Worm (Caenorhabditis elegans) whole organism, L4/young adult: Measurements from ENCODE around the gene mpdu-1.

Experiments used
- W03F9.2 ChIP-seq: fragments of 150-350 bp; optimal IDR thresholded peaks from 2 replicates; lab custom pipeline; 2014; ENCODE audit warnings: missing biosample characterization, missing genetic modification characterization
- dao-5 ChIP-seq: sonication (generic microtip); optimal IDR thresholded peaks from 2 replicates; lab custom pipeline; 2016; ENCODE audit warnings: missing genotype, missing genetic modification characterization, moderate library complexity, missing compliant biosample characterization
- him-1 ChIP-seq: sonication (generic microtip); optimal IDR thresholded peaks from 2 replicates; lab custom pipeline; 2016; ENCODE audit warnings: missing genotype, missing genetic modification reagents, missing genetic modification characterization, missing compliant biosample characterization

Gene mpdu-1

DNA sequence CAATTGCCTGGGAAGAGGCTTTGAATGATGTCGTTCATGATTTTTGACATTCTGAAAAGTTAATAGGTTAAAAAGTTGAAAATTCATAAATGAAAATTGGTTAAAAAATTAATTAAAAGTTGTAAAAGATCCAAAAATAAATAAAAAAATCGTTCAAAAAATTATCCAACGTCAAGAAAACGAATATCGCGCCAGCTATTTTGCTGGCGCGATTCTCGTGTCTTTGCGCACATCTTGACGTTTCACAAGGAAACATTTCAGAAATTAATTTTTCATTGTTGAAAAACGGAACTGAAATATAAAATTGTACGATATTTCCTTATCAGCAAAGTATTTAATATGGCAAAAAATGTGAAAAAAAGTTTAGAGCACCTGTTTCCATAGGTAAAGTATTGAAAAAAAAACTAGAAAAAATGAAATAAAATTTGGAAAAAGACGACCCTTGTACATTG, at the start of gene mpdu-1:
TSS of gene mpdu-1 (minus strand) at position 51 of the 452 bp plus-strand sequence.
- peak; percentile 83 for TF ChIP-seq W03F9.2 (tag; lab: Kevin White, UChicago)
- TF ChIP-seq him-1 (tag; lab: Kevin White, UChicago) = no peak

DNA sequence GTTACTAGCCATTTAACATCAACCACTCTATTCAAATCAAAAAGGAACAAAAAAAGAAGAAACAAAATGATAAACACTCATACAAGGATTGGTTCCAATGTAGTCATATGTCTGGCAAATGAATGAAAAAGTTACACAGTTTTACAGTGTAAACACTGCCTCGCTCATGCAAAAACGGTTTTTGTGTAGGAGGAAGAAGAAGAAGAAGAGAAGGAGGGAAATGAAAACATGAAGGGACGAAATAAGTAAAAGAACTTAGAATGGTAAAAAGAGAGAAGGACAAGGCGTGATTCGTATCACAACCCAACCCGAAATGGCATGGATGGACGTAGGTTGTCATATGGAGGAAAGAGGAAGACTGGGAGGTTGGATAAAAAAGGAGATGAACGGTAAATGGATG, 47.9 kb upstream of the mpdu-1 start:
- TF ChIP-seq W03F9.2 (tag; lab: Kevin White, UChicago) = no peak
- TF ChIP-seq dao-5 (tag; lab: Kevin White, UChicago) = no peak
- TF ChIP-seq him-1 (tag; lab: Kevin White, UChicago) = no peak

DNA sequence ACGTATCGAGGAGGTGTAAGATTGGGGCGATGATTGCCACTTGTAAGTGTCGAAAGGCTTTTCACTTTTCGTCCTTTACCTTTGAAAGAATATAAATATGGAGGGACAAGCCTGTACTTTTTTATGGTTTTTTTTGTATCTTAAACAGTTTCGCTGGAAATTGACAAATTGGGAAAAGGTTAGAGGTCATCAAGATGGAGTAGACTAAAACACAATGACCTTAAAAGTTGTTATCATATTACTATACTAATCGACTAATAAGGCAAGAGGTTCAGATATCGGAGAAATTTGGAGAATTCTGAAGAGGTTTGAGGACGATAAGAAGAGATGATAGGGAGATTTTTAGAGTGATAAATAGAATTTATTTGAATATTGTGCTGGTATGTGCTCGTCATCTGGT, 47.2 kb upstream of the mpdu-1 start:
- TF ChIP-seq W03F9.2 (tag; lab: Kevin White, UChicago) = no peak
- no peak for TF ChIP-seq him-1 (tag; lab: Kevin White, UChicago)
- no peak for TF ChIP-seq dao-5 (tag; lab: Kevin White, UChicago)

DNA sequence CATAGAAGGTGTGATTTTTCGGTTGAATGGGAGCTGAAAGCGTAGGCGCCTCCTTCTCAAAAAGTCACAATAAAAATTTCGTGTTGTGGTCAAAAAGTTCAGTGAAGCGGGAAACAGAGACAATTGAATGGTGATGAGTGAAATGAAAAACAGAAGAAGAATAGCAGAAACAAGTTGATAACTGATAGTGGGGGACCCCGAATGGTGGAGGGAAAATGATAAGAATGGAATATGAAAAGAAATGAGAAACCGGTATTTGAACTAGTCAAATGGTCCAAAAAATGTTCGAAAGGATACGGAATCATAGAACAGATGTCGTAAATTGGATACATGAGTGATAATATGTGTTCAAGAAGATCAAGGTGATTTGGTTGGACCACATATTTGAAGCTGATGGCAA, 45.4 kb upstream of the mpdu-1 start:
- TF ChIP-seq dao-5 (tag; lab: Kevin White, UChicago) (no peak), W03F9.2 (tag; lab: Kevin White, UChicago) (no peak), him-1 (tag; lab: Kevin White, UChicago) (no peak)

DNA sequence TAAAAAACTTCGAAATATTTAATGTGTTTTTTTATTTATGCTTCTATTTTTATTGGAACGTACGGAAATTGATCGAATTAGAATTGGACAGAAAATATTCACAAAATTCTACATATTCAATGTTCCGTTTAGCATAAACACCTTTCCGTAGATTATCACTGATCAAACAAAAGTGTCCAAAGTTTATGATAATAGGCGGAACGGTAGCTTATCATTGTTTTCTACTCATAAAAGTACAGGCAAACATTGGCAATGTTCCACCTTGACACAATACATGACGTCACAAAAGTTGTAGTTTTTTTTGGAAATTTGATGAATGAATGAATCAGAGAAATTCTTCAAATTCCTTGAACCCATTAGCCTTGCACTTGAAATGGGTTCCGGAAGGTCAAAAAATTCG, 45.0 kb upstream of the mpdu-1 start:
- TF ChIP-seq W03F9.2 (tag; lab: Kevin White, UChicago) (no peak), dao-5 (tag; lab: Kevin White, UChicago) (no peak), him-1 (tag; lab: Kevin White, UChicago) (no peak)

DNA sequence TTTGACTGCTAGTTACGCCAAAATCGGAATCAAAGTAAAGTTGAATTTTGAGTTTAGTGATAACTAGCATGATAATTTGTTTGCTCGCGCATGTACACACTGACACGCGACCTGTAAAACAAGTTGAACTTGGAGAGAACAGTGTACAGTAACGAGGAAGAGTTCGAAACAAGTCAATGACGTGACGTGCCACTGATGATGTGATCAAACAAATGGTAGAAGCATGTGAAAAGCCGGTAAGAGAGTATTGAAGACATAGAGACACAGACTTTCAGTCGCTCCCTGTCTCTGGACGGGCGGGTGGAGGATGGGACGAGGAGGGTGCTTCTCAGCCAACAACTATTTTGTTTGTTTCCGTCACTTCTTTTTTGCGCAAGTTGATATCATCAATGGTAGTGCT, 44.2 kb upstream of the mpdu-1 start:
- no peak for TF ChIP-seq dao-5 (tag; lab: Kevin White, UChicago)

DNA sequence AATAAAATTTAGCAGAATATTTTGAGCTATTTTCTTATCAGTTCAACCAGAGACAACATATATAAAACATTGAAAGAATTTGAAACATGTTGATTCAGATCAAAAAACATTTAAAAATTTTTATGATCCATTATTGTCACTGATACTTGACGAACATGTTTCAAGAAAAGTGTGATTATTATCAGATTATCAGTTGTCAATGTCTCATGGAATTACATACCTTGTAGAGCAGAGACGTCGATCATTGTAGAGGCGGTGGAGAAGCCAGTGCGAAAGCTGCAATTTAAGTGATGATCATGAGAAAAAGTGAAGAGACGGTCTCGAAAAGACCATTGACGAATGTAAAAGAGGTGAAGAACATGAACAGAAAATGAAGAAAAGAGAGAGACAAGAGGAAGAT, 43.4 kb upstream of the mpdu-1 start, which contains the start of gene F52E1.9:
TSS of gene F52E1.9 (minus strand) at position 278 of the 400 bp plus-strand sequence.
- TF ChIP-seq dao-5 (tag; lab: Kevin White, UChicago) (no peak), him-1 (tag; lab: Kevin White, UChicago) (no peak), W03F9.2 (tag; lab: Kevin White, UChicago) (no peak)

DNA sequence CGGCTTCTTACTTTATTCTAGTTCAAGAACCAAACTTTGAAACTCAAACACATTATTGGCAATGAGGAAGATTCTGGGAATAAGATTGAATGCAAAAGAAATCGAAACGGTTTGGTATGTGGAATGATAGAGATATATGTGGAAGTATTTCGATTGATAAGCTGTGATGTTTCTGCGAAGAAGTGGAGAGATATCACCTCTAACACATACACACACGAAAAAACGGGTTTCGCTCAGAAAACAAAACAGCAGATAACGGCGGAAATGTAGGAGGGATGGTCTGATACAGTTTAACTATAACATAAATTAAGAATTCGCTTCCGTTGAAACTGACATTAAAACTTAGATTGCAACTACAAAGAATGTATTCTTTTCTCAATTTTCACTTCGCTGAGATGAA, 42.3 kb upstream of the mpdu-1 start:
- no peak for TF ChIP-seq him-1 (tag; lab: Kevin White, UChicago)
- no peak for TF ChIP-seq dao-5 (tag; lab: Kevin White, UChicago)
- no peak for TF ChIP-seq W03F9.2 (tag; lab: Kevin White, UChicago)

DNA sequence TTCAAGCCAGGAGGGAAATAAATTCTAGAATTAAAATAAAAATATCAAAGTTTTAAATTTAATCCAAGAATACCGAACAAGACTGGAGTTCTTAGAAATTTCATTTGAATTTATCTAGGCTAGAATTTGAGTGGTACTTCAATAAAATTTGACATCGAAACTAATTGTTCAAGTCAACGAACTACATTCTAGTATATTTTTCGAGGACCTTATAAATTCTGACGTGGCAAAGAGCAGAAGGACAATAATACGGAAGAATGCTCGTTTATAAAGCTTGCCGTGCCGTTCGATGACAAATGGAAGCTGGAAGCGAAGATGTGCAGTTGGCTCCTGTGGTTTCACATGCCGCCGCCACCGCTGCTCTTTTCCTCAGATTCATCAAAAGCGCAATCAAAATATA, 41.8 kb upstream of the mpdu-1 start:
- TF ChIP-seq W03F9.2 (tag; lab: Kevin White, UChicago) (no peak), him-1 (tag; lab: Kevin White, UChicago) (no peak), dao-5 (tag; lab: Kevin White, UChicago) (no peak)

DNA sequence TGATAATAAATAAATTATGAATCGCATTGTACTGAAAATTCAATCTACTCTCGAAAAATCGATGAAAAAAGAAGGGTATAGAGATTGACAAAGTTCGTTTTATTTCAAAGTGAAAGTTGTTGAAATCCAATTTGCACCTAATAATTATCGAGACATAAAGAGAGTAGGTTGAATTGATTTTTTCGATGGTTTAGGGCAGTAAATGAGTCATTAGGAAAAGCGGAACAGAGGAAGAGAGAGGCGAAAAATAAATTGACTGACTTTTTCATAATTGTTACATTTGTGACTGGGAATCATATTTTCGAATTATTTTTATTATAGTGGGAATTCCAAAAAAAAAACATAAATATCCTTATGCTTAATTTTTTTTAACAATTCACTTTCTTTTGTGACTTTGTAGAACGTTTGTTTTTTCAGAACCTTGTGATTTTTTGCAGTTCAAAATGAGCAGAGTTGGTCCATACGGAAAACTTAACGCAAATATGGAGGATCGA, 35.4 kb upstream of the mpdu-1 start, which contains the start of the genes pho-6 and F52E1.3:
TSS of gene pho-6 (minus strand) at position 101 of the 494 bp plus-strand sequence.
TSS of gene F52E1.3 (plus strand) at position 444 of the 494 bp plus-strand sequence.
- TF ChIP-seq dao-5 (tag; lab: Kevin White, UChicago) = no peak
- TF ChIP-seq W03F9.2 (tag; lab: Kevin White, UChicago) = no peak
- TF ChIP-seq him-1 (tag; lab: Kevin White, UChicago) = no peak

DNA sequence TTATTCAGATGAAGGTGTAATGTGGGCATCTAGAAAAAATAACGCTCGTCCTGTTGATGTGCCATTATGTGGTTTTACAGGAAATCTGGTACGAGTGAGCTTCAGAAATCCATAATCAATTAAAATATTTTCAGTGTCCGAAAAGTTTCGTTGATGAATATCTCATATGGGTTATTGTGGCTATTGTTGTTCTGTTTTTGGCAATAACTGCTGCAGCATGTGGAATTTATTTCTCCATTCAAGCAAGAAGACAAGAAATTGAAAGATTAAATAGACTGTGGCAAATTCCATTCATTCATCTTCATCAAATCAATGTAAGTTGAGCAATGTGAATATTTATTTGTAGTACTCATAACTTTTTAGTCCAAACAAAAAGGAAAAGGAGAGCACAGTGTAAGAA, 30.3 kb upstream of the mpdu-1 start:
- TF ChIP-seq him-1 (tag; lab: Kevin White, UChicago) = no peak
- TF ChIP-seq W03F9.2 (tag; lab: Kevin White, UChicago) = no peak
- no peak for TF ChIP-seq dao-5 (tag; lab: Kevin White, UChicago)

DNA sequence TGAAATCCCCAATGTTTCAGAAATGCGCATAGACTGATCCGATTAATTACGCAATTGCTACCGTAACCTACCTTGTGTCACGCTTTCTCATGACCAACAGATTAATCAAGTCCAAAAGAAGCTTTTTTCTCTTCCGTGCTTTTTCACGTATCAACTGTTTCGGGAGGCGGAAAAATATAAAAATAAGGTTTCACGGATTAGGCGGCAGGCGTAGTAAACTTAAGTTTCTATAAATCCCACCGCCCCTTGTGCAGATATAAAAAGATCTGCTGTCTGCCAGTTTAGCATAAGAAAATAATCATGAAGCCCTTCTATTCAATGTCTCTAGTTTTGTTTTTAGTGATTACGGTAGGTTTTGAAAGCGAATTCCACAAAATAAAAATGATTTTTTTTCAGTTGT, 28.1 kb upstream of the mpdu-1 start, which contains the start of gene gcy-7:
TSS of gene gcy-7 (plus strand) at position 301 of the 400 bp plus-strand sequence.
- TF ChIP-seq dao-5 (tag; lab: Kevin White, UChicago) = no peak
- TF ChIP-seq him-1 (tag; lab: Kevin White, UChicago) = no peak

DNA sequence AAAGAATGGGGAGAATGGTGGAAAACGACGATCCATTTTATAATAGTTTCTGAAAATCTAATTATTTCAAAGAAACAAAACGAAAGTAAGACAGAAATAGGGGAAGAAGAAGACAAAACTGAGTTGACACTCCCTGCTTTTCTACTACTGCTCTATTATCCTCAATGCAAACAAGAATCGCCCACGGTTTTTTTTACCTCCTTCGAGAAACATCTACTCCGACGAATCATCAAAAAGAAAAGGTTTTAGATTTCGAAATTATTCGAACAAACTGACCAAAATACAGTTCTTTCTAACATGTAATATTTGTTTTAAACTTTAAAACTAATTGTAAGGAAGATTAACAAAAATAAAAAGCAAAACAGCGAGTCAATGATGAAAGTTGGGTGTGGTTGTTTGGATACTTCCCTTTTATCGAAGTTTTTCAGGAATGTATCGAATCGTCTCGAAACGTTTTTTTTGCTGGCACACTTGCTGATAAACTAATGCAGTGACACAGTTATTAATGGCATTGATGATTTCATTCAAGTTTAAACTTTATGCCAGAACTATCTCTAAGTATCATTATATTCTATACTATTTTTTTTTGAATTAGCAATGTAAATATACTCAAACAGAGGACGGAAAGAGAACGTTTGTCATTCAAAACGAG, 27.0 kb upstream of the mpdu-1 start, which contains the start of gene hsp-17:
TSS of gene hsp-17 (minus strand) at position 51 of the 652 bp plus-strand sequence.
- TF ChIP-seq W03F9.2 (tag; lab: Kevin White, UChicago) = no peak
- TF ChIP-seq dao-5 (tag; lab: Kevin White, UChicago) = no peak
- TF ChIP-seq him-1 (tag; lab: Kevin White, UChicago) = no peak

DNA sequence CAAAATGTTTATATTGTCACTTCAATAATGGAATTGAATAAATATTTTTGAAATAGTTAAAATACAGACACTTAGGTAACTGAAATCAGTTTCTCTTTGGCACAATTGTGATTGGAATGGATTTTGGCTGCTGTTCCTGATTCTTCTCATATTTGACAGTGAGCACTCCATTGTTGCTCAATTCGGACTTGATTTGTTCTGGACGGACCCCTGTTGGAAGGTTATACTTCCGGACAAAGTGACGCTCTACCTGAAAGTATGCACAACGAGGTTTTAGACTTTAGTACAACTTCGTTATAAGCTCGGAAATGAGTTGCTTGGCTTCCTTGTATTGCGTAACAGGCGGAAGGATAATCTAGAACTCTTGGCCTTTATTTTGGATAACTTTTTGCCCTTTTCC, 25.8 kb upstream of the mpdu-1 start:
- TF ChIP-seq him-1 (tag; lab: Kevin White, UChicago) (no peak), dao-5 (tag; lab: Kevin White, UChicago) (no peak), W03F9.2 (tag; lab: Kevin White, UChicago) (no peak)
